Worm (Caenorhabditis elegans): ENCODE data around the gene moc-2.

DNA sequence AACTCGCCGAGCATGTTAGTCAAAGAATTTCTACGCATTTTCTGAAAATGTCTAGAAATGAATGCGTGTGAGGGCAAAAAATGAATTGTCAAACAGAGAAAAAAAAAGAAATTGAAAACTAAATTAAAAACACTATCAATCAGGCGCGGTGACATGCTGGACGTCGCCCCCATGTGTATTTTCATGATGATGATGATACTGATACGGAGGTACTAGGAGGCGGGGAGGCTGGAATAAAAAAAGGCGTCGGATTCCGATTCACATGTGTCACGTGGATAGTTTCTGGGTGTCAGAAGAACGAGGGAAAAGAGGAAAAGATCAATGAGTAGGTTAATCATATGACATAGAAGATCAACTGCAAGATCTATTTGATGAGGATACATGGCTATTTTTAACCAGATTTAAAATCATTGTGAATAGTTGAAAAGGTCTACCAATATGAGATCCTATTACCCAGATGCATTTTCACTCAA is 1.4 kb upstream of the moc-2 start, which contains the start of gene W01A11.7:
- TF ChIP-seq klf-2 (GFP tag; conservative IDR thresholded peaks at IDR 0.05) (no peak), ref-1 (GFP tag; conservative IDR thresholded peaks at IDR 0.05) (no peak)

Data from whole organism, midembryonic.